Worm (Caenorhabditis elegans) whole organism, early embryonic: ENCODE results near the gene Y75B8A.7.
A peak's percentile ranks its signal among the peaks of the same experiment; 100 is the strongest.

Experiments used
- B0310.2 ChIP-seq: sonication (generic microtip); optimal IDR thresholded peaks from 2 replicates; lab custom pipeline; 2016; ENCODE audit warnings: mild to moderate bottlenecking, missing genetic modification characterization, missing compliant biosample characterization
- F13C5.2 ChIP-seq: sonication (generic microtip); optimal IDR thresholded peaks from 2 replicates; lab custom pipeline; 2017; ENCODE audit warnings: mild to moderate bottlenecking, missing genetic modification characterization, inconsistent platforms, missing compliant biosample characterization
- aly-1 ChIP-seq: sonication (generic microtip); optimal IDR thresholded peaks from 2 replicates; lab custom pipeline; 2016; ENCODE audit warnings: missing genetic modification characterization, missing compliant biosample characterization
- ama-1 ChIP-seq: fragments of 150-350 bp; optimal IDR thresholded peaks from 2 replicates; lab custom pipeline; 2014
- ceh-13 ChIP-seq: fragments of 200-800 bp; sonication (Bioruptor generic); optimal IDR thresholded peaks from 2 replicates; lab custom pipeline; 2018; ENCODE audit warnings: mild to moderate bottlenecking, missing genetic modification characterization, missing compliant biosample characterization
- ceh-36 ChIP-seq: sonication (generic microtip); optimal IDR thresholded peaks from 2 replicates; lab custom pipeline; 2016; ENCODE audit warnings: missing genetic modification characterization, inconsistent platforms, missing compliant biosample characterization
- ets-7 ChIP-seq: sonication (generic microtip); optimal IDR thresholded peaks from 2 replicates; lab custom pipeline; 2016; ENCODE audit warnings: missing genotype, missing genetic modification characterization, missing compliant biosample characterization
- flt-1 ChIP-seq: fragments of 200-800 bp; sonication (Bioruptor generic); IDR thresholded peaks from 2 replicates; pipeline ENCODE4 v1.3.6; 2022; ENCODE audit warnings: missing genetic modification characterization, missing compliant biosample characterization
- hmbx-1 ChIP-seq: sonication (generic microtip); optimal IDR thresholded peaks from 2 replicates; lab custom pipeline; 2016; ENCODE audit warnings: mild to moderate bottlenecking, missing genetic modification characterization, missing compliant biosample characterization
- hmg-4 ChIP-seq: fragments of 200-800 bp; sonication (Bioruptor generic); optimal IDR thresholded peaks from 2 replicates; lab custom pipeline; 2018; ENCODE audit warnings: mild to moderate bottlenecking, missing genetic modification characterization, missing compliant biosample characterization
- hnd-1 ChIP-seq: sonication (generic microtip); optimal IDR thresholded peaks from 2 replicates; lab custom pipeline; 2016; ENCODE audit warnings: missing genetic modification characterization, missing compliant biosample characterization
- pes-1 ChIP-seq: fragments of 200-800 bp; sonication (Bioruptor generic); IDR thresholded peaks from 2 replicates; pipeline ENCODE4 v1.3.6; 2022; ENCODE audit warnings: missing genetic modification reagents, missing genetic modification characterization, missing compliant biosample characterization
- scrt-1 ChIP-seq: fragments of 200-800 bp; sonication (Bioruptor generic); IDR thresholded peaks from 2 replicates; pipeline ENCODE4 v1.3.6; 2022; ENCODE audit warnings: missing genetic modification characterization, missing compliant biosample characterization
- sea-1 ChIP-seq: fragments of 200-800 bp; sonication (Bioruptor generic); conservative IDR thresholded peaks from 2 replicates; pipeline ENCODE4 v1.3.6; 2022; ENCODE audit warnings: missing genetic modification characterization, missing compliant biosample characterization
- tbx-11 ChIP-seq: fragments of 200-800 bp; sonication (Bioruptor generic); IDR thresholded peaks from 2 replicates; pipeline ENCODE4 v1.3.6; 2022; ENCODE audit warnings: missing genetic modification characterization, missing compliant biosample characterization
- tbx-37 ChIP-seq: fragments of 200-800 bp; sonication (Bioruptor generic); conservative IDR thresholded peaks from 2 replicates; pipeline ENCODE4 v1.3.6; 2022; ENCODE audit warnings: missing genetic modification reagents, missing genetic modification characterization, missing compliant biosample characterization
- tra-4 ChIP-seq: sonication (generic microtip); optimal IDR thresholded peaks from 2 replicates; lab custom pipeline; 2017; ENCODE audit warnings: missing genetic modification characterization, missing compliant biosample characterization

Y75B8A.7 gene

DNA sequence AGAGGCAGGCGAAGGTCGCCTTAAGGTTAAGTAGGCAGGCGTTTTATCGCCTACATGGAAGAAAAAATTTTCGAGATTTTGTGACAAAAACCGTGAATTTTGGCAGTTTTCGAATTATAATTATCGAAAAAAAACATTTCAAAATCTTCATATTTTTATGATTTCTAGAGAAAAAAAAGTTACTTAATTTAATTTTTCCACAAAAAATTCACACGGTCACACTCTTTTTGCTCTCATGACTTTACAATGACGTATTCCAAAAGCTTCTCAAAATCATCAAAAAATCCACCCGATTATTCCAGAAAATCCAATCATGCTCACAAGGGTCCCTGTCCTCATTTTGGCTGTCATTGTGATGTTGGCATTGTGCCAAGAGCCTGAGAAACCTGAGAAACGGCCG is 33.4 kb downstream of the Y75B8A.7 start, which contains the start of gene lury-1:
Gene lury-1, plus strand, starts transcription at position 301 of the 400 bp plus-strand sequence.
- TF ChIP-seq tbx-37 (GFP tag; lab: Robert Waterston, UW) (no peak), ets-7 (tag; lab: Kevin White, UChicago) (no peak), ama-1 (lab: Kevin White, UChicago) (no peak), aly-1 (tag; lab: Kevin White, UChicago) (no peak), sea-1 (GFP tag; lab: Robert Waterston, UW) (no peak)

DNA sequence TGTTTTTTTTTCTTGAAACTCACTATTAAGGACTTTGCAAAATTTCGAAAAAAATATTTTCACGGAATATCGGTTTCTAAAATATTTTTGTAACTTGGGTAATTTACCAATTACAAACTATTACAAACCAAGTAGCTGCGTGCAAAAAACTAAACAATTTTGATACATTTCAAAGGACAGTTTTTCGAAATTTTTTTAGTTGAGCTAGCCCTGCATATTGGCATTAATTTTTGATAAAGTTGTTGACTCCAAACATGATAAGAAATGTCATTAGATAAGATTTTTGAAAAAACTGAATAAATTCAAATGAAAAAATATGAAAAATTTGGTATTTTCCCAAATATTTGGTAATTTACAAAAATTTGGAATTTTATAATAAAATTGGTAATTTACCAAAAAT is 35.5 kb downstream of the Y75B8A.7 start:
- TF ChIP-seq hnd-1 (tag; lab: Kevin White, UChicago), result no peak
- no peak for TF ChIP-seq aly-1 (tag; lab: Kevin White, UChicago)
- TF ChIP-seq B0310.2, result no peak
- no peak for TF ChIP-seq tra-4
- TF ChIP-seq F13C5.2 (tag; lab: Kevin White, UChicago), result no peak
- no peak for TF ChIP-seq tbx-37 (GFP tag; lab: Robert Waterston, UW)
- no peak for TF ChIP-seq ets-7 (tag; lab: Kevin White, UChicago)
- TF ChIP-seq hmg-4, result no peak
- TF ChIP-seq ceh-36 (tag; lab: Kevin White, UChicago), result no peak
- no peak for TF ChIP-seq ceh-13 (GFP tag; lab: Kevin White, UChicago)
- TF ChIP-seq hmbx-1 (tag; lab: Kevin White, UChicago), result no peak
- no peak for TF ChIP-seq flt-1 (GFP tag; lab: Robert Waterston, UW)
- no peak for TF ChIP-seq sea-1 (GFP tag; lab: Robert Waterston, UW)
- TF ChIP-seq ama-1 (lab: Kevin White, UChicago), result no peak
- no peak for TF ChIP-seq tbx-11
- TF ChIP-seq pes-1 (GFP tag; lab: Robert Waterston, UW), result no peak
- TF ChIP-seq scrt-1 (GFP tag; lab: Robert Waterston, UW), result no peak

DNA sequence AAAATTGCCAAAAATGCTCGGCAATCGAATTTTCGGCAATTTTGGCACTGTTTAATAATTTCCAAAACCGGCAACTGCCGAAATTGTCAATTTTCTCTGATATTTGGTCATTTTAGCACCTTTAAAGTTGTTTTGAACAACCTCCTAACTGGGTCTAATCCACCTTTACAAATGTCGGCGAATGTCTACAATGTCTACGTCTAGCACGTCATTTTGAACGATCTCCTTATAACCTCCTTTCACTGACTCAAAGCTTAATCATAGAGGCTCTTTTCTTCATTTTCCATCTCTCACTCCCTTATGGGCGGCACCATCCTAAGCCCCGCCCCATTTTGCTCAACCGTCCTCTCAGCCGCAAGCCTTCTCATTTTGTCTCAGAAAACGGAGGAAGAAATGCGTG is 41.5 kb downstream of the Y75B8A.7 start, which contains the start of gene Y75B8A.44:
Gene Y75B8A.44, plus strand, starts transcription at position 301 of the 400 bp plus-strand sequence.
- TF ChIP-seq ceh-36 (tag; lab: Kevin White, UChicago), result no peak
- TF ChIP-seq tbx-37 (GFP tag; lab: Robert Waterston, UW), result no peak
- no peak for TF ChIP-seq pes-1 (GFP tag; lab: Robert Waterston, UW)
- TF ChIP-seq ceh-13 (GFP tag; lab: Kevin White, UChicago), result no peak
- TF ChIP-seq ama-1 (lab: Kevin White, UChicago), result no peak
- no peak for TF ChIP-seq hnd-1 (tag; lab: Kevin White, UChicago)
- no peak for TF ChIP-seq hmbx-1 (tag; lab: Kevin White, UChicago)
- no peak for TF ChIP-seq scrt-1 (GFP tag; lab: Robert Waterston, UW)
- no peak for TF ChIP-seq B0310.2
- no peak for TF ChIP-seq tbx-11
- TF ChIP-seq tra-4, result no peak
- TF ChIP-seq sea-1 (GFP tag; lab: Robert Waterston, UW), result no peak
- no peak for TF ChIP-seq F13C5.2 (tag; lab: Kevin White, UChicago)
- TF ChIP-seq flt-1 (GFP tag; lab: Robert Waterston, UW), result no peak
- TF ChIP-seq ets-7 (tag; lab: Kevin White, UChicago), result no peak

DNA sequence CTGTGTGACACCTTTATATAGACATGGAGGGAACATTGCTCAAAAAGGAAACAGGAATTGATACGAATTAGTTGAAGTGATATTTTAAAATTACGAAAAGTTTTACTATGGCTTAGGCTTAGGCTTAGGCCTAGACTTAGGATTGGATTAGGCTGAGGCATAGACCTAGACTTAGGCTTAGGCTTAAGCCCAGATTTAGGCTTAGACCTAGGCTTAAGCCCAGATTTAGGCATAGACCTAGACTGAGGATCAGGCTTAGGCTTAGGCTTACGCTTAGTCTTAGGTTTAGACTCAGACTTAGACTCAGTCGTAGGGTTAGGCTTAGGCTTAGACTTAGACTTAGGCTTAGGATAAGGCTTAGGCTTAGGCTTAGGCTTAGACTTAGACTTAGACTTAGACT is 43.3 kb downstream of the Y75B8A.7 start:
- TF ChIP-seq ceh-36 (tag; lab: Kevin White, UChicago) (peak; percentile 79), hmbx-1 (tag; lab: Kevin White, UChicago) (no peak), tra-4 (no peak)

DNA sequence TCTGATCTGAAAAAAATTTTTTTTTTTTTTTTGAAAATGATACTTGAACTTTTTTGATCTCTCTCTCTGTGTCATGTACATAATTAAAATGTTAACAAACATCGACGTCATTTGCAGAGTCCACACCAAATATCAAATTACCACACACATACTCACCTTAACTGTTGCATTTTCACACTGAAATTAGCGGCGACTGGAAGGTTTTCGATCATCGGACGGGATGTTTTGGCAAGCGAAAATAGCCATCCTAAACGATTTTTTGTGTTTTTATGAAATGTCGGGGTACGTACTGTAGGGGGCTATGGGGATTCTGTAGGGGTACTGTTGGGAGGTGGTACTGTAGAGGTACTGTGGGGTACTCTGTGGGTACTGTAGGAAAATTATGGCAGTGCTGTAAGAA is 45.4 kb downstream of the Y75B8A.7 start:
- TF ChIP-seq F13C5.2 (tag; lab: Kevin White, UChicago) (no peak), flt-1 (GFP tag; lab: Robert Waterston, UW) (no peak), tbx-11 (no peak), hnd-1 (tag; lab: Kevin White, UChicago) (no peak), ama-1 (lab: Kevin White, UChicago) (no peak), B0310.2 (no peak), hmbx-1 (tag; lab: Kevin White, UChicago) (no peak), ceh-36 (tag; lab: Kevin White, UChicago) (no peak)

DNA sequence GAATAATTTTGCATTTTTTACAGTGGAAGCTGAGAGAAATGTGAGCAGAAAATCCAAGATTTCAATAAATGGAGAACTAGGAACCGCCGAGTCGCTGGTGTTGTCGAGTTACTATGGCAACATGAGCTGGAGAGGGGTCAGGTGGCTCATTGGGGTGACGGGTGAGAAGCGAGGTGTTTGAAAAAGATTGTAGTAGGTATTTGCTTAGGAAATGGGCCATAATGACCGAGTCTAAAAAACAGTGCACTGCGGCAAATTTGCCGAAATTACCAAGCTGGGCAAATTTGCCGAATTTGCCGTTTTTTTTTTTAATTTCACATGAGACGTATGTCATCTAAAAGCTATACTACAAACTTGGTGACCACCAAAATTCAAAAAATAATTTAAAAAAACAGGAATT is 49.7 kb downstream of the Y75B8A.7 start, which contains the start of gene osm-12:
Gene osm-12, minus strand, starts transcription at position 101 of the 400 bp plus-strand sequence.
- TF ChIP-seq tra-4 (no peak), tbx-11 (no peak), hmg-4 (no peak), ceh-13 (GFP tag; lab: Kevin White, UChicago) (no peak), F13C5.2 (tag; lab: Kevin White, UChicago) (no peak), flt-1 (GFP tag; lab: Robert Waterston, UW) (no peak), B0310.2 (no peak), hnd-1 (tag; lab: Kevin White, UChicago) (no peak), sea-1 (GFP tag; lab: Robert Waterston, UW) (no peak), ama-1 (lab: Kevin White, UChicago) (no peak), pes-1 (GFP tag; lab: Robert Waterston, UW) (no peak), ceh-36 (tag; lab: Kevin White, UChicago) (no peak), tbx-37 (GFP tag; lab: Robert Waterston, UW) (no peak), hmbx-1 (tag; lab: Kevin White, UChicago) (no peak)

DNA sequence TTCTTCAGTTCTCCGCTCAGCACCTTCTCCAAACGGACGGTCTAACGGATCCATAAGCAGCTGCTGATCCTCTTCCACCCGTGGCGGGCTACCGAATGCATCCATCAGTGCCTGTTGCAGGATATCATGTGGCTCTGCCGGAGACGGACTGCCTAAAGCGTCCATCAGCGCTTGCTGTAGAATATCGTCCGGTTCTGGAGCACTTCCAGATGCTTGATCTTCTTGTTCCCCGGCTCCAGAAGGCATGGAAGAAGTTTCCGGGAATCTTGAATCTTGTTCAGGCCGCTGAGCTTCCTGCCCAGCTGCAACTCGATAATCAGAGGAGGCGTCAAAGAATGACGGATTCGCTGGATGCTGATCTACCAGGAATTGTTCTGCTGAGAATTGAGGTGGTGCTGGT is 52.6 kb downstream of the Y75B8A.7 start:
- TF ChIP-seq flt-1 (GFP tag; lab: Robert Waterston, UW) (no peak), B0310.2 (no peak), ceh-13 (GFP tag; lab: Kevin White, UChicago) (no peak), hnd-1 (tag; lab: Kevin White, UChicago) (no peak), scrt-1 (GFP tag; lab: Robert Waterston, UW) (no peak), tbx-37 (GFP tag; lab: Robert Waterston, UW) (no peak), hmbx-1 (tag; lab: Kevin White, UChicago) (no peak), ets-7 (tag; lab: Kevin White, UChicago) (no peak), tbx-11 (no peak), ceh-36 (tag; lab: Kevin White, UChicago) (no peak), aly-1 (tag; lab: Kevin White, UChicago) (no peak), tra-4 (no peak), sea-1 (GFP tag; lab: Robert Waterston, UW) (no peak), ama-1 (lab: Kevin White, UChicago) (no peak), hmg-4 (no peak), pes-1 (GFP tag; lab: Robert Waterston, UW) (no peak), F13C5.2 (tag; lab: Kevin White, UChicago) (no peak)
